Worm (Caenorhabditis elegans) whole organism, young adult: ENCODE measurements around the gene Y41D4A.7.
A peak's percentile ranks its signal among the peaks of the same experiment; 100 is the strongest.

Source experiments
- B0035.1 ChIP-seq: sonication (generic microtip); optimal IDR thresholded peaks from 2 replicates; lab custom pipeline; 2016; ENCODE audit warnings: missing genetic modification characterization, mild to moderate bottlenecking, missing compliant biosample characterization, missing genotype, missing genetic modification reagents
- C17E4.6 ChIP-seq: fragments of 200-800 bp; sonication (Bioruptor generic); IDR thresholded peaks from 2 replicates; pipeline ENCODE4 v1.3.6; 2022; ENCODE audit warnings: missing genetic modification reagents, missing genetic modification characterization, missing compliant biosample characterization
- D2030.7 ChIP-seq: fragments of 200-800 bp; sonication (Bioruptor generic); IDR thresholded peaks from 2 replicates; pipeline ENCODE4 v1.3.6; 2022; ENCODE audit warnings: missing genetic modification reagents, missing genetic modification characterization, missing compliant biosample characterization
- F37B4.10 ChIP-seq: fragments of 200-800 bp; sonication (Bioruptor generic); IDR thresholded peaks from 2 replicates; pipeline ENCODE4 v1.3.6; 2022; ENCODE audit warnings: missing genetic modification characterization, missing compliant biosample characterization
- F57A8.1 ChIP-seq: fragments of 200-800 bp; sonication (Bioruptor generic); optimal IDR thresholded peaks from 2 replicates; lab custom pipeline; 2018; ENCODE audit warnings: mild to moderate bottlenecking, missing genetic modification characterization, moderate library complexity, missing compliant biosample characterization
- K12H6.12 ChIP-seq: fragments of 200-800 bp; sonication (Bioruptor generic); optimal IDR thresholded peaks from 2 replicates; lab custom pipeline; 2018; ENCODE audit warnings: mild to moderate bottlenecking, missing genetic modification characterization, missing compliant biosample characterization
- Y79H2A.3 ChIP-seq: fragments of 200-800 bp; sonication (Bioruptor generic); conservative IDR thresholded peaks from 2 replicates; pipeline ENCODE4 v1.3.6; 2022; ENCODE audit warnings: missing genetic modification reagents, missing genetic modification characterization, missing compliant biosample characterization
- aptf-3 ChIP-seq: fragments of 200-800 bp; sonication (Bioruptor generic); IDR thresholded peaks from 2 replicates; pipeline ENCODE4 v1.3.6; 2022; ENCODE audit warnings: missing genetic modification characterization, missing compliant biosample characterization
- bed-1 ChIP-seq: fragments of 200-800 bp; sonication (Bioruptor generic); IDR thresholded peaks from 2 replicates; pipeline ENCODE4 v1.3.6; 2022; ENCODE audit warnings: missing genetic modification reagents, missing genetic modification characterization, missing compliant biosample characterization
- ceh-40 ChIP-seq: fragments of 200-800 bp; sonication (Bioruptor generic); IDR thresholded peaks from 2 replicates; pipeline ENCODE4 v1.3.6; 2022; ENCODE audit warnings: missing genetic modification characterization, missing compliant biosample characterization
- ceh-91 ChIP-seq: fragments of 200-800 bp; sonication (Bioruptor generic); IDR thresholded peaks from 2 replicates; pipeline ENCODE4 v1.3.6; 2022; ENCODE audit warnings: missing genetic modification reagents, missing genetic modification characterization, missing compliant biosample characterization
- chd-7 ChIP-seq: sonication (generic microtip); optimal IDR thresholded peaks from 2 replicates; lab custom pipeline; 2016; ENCODE audit warnings: mild to moderate bottlenecking, missing genetic modification characterization, moderate library complexity, missing compliant biosample characterization
- dox-1 ChIP-seq: fragments of 200-800 bp; sonication (Bioruptor generic); IDR thresholded peaks from 2 replicates; pipeline ENCODE4 v1.3.6; 2022; ENCODE audit warnings: missing genetic modification reagents, missing genetic modification characterization, missing compliant biosample characterization
- dpff-1 ChIP-seq: sonication (generic microtip); optimal IDR thresholded peaks from 2 replicates; lab custom pipeline; 2017; ENCODE audit warnings: mild to moderate bottlenecking, missing genetic modification characterization, missing compliant biosample characterization
- efl-1 ChIP-seq: fragments of 150-350 bp; optimal IDR thresholded peaks from 2 replicates; lab custom pipeline; 2014; ENCODE audit warnings: missing biosample characterization, missing genetic modification reagents, missing genetic modification characterization
- egl-18 ChIP-seq: fragments of 200-800 bp; sonication (Bioruptor generic); IDR thresholded peaks from 2 replicates; pipeline ENCODE4 v1.3.6; 2022; ENCODE audit warnings: missing genetic modification reagents, missing genetic modification characterization, missing compliant biosample characterization
- egrh-3 ChIP-seq: fragments of 200-800 bp; sonication (Bioruptor generic); IDR thresholded peaks from 2 replicates; pipeline ENCODE4 v1.3.6; 2022; ENCODE audit warnings: missing genetic modification reagents, missing genetic modification characterization, missing compliant biosample characterization
- hrde-1 ChIP-seq: sonication (generic microtip); optimal IDR thresholded peaks from 2 replicates; lab custom pipeline; 2016; ENCODE audit warnings: missing genetic modification characterization, mild to moderate bottlenecking, missing compliant biosample characterization, moderate library complexity, missing genotype, missing genetic modification reagents, borderline replicate concordance
- hsf-1 ChIP-seq: fragments of 200-800 bp; sonication (Bioruptor generic); IDR thresholded peaks from 2 replicates; pipeline ENCODE4 v1.3.6; 2022; ENCODE audit warnings: missing genetic modification reagents, missing genetic modification characterization, missing compliant biosample characterization
- lag-1 ChIP-seq: fragments of 200-800 bp; sonication (Bioruptor generic); IDR thresholded peaks from 2 replicates; pipeline ENCODE4 v1.3.6; 2022; ENCODE audit warnings: missing genetic modification reagents, missing genetic modification characterization, missing compliant biosample characterization
- let-526 ChIP-seq: fragments of 200-800 bp; sonication (Bioruptor generic); IDR thresholded peaks from 2 replicates; pipeline ENCODE4 v1.3.6; 2022; ENCODE audit warnings: missing genetic modification reagents, missing genetic modification characterization, missing compliant biosample characterization
- madf-8 ChIP-seq: fragments of 200-800 bp; sonication (Bioruptor generic); conservative IDR thresholded peaks from 2 replicates; pipeline ENCODE4 v1.3.6; 2022; ENCODE audit warnings: missing genetic modification reagents, missing genetic modification characterization, missing compliant biosample characterization
- mel-28 ChIP-seq: sonication (generic microtip); optimal IDR thresholded peaks from 2 replicates; lab custom pipeline; 2016; ENCODE audit warnings: borderline replicate concordance, mild to moderate bottlenecking, missing genetic modification characterization, missing compliant biosample characterization
- nfyb-1 ChIP-seq: fragments of 200-800 bp; sonication (Bioruptor generic); IDR thresholded peaks from 2 replicates; pipeline ENCODE4 v1.3.6; 2022; ENCODE audit warnings: missing genetic modification reagents, missing genetic modification characterization, missing compliant biosample characterization
- nhr-27 ChIP-seq: fragments of 200-800 bp; sonication (Bioruptor generic); optimal IDR thresholded peaks from 2 replicates; lab custom pipeline; 2018; ENCODE audit warnings: mild to moderate bottlenecking, missing genetic modification characterization, moderate library complexity, missing compliant biosample characterization
- sdz-38 ChIP-seq: sonication (generic microtip); optimal IDR thresholded peaks from 2 replicates; lab custom pipeline; 2016; ENCODE audit warnings: missing genotype, missing genetic modification characterization, missing compliant biosample characterization
- snpc-3.4 ChIP-seq: sonication (generic microtip); optimal IDR thresholded peaks from 2 replicates; lab custom pipeline; 2017; ENCODE audit warnings: missing genetic modification characterization, mild to moderate bottlenecking, missing compliant biosample characterization, antibody characterized with exemption, moderate library complexity, missing genotype, missing genetic modification reagents
- snpc-4 ChIP-seq, 5 experiments: fragments of 150-350 bp in 1 of 5; sonication (generic microtip) in 4 of 5; optimal IDR thresholded peaks; 2 replicates each; lab custom pipeline; 2014 to 2018; ENCODE audit warnings: missing genetic modification characterization in 5 of 5, missing biosample characterization in 3 of 5, antibody characterized with exemption in 2 of 5, mild to moderate bottlenecking in 2 of 5, missing compliant biosample characterization in 2 of 5, missing genotype in 2 of 5, moderate library complexity in 2 of 5, missing genetic modification reagents in 1 of 5
- sptf-2 ChIP-seq: fragments of 200-800 bp; sonication (Bioruptor generic); optimal IDR thresholded peaks from 2 replicates; lab custom pipeline; 2018; ENCODE audit warnings: mild to moderate bottlenecking, missing genetic modification characterization, missing compliant biosample characterization
- tbp1 ChIP-seq: fragments of 200-800 bp; sonication (Bioruptor generic); optimal IDR thresholded peaks from 2 replicates; lab custom pipeline; 2018; ENCODE audit warnings: mild to moderate bottlenecking, missing genetic modification characterization, missing compliant biosample characterization
- tbx-9 ChIP-seq: sonication (generic microtip); optimal IDR thresholded peaks from 2 replicates; lab custom pipeline; 2016; ENCODE audit warnings: borderline replicate concordance, missing genetic modification characterization, inconsistent platforms, missing compliant biosample characterization
- zfh-2 ChIP-seq: fragments of 200-800 bp; sonication (Bioruptor generic); conservative IDR thresholded peaks from 2 replicates; pipeline ENCODE4 v1.3.6; 2022; ENCODE audit warnings: missing genetic modification reagents, missing genetic modification characterization, missing compliant biosample characterization
- ztf-25 ChIP-seq: fragments of 200-800 bp; sonication (Bioruptor generic); IDR thresholded peaks from 2 replicates; pipeline ENCODE4 v1.3.6; 2022; ENCODE audit warnings: missing genetic modification reagents, missing genetic modification characterization, missing compliant biosample characterization
- ztf-26 ChIP-seq: sonication (generic microtip); optimal IDR thresholded peaks from 2 replicates; lab custom pipeline; 2017; ENCODE audit warnings: missing genetic modification characterization, missing compliant biosample characterization
- ztf-28 ChIP-seq: fragments of 200-800 bp; sonication (Bioruptor generic); IDR thresholded peaks from 2 replicates; pipeline ENCODE4 v1.3.6; 2022; ENCODE audit warnings: missing genetic modification reagents, missing genetic modification characterization, missing compliant biosample characterization
- ztf-3 ChIP-seq: fragments of 200-800 bp; sonication (Bioruptor generic); optimal IDR thresholded peaks from 2 replicates; lab custom pipeline; 2018; ENCODE audit warnings: mild to moderate bottlenecking, missing genetic modification characterization, missing compliant biosample characterization
- ztf-6 ChIP-seq: fragments of 200-800 bp; sonication (Bioruptor generic); IDR thresholded peaks from 2 replicates; pipeline ENCODE4 v1.3.6; 2022; ENCODE audit warnings: missing genetic modification reagents, missing genetic modification characterization, missing compliant biosample characterization

Y41D4A.7 gene

ce11 chrIV:1745453-1746051, 15.8 kb downstream of the Y41D4A.7 start, which contains the start of the genes Y41D4A.6 and Y41D4A.4 (continued):
- no peak for TF ChIP-seq dpff-1 (tag; lab: Kevin White, UChicago)
- TF ChIP-seq dox-1 (GFP tag; lab: Robert Waterston, UW), result peak; percentile 94
- TF ChIP-seq ceh-40 (GFP tag; lab: Robert Waterston, UW), result no peak
- TF ChIP-seq snpc-3.4 (tag; lab: Kevin White, UChicago), result peak; percentile 67
- TF ChIP-seq aptf-3, result no peak
- TF ChIP-seq hsf-1, result peak; percentile 52; the same call in 1 of the 2 replicates
- no peak for TF ChIP-seq ztf-3 (GFP tag; lab: Kevin White, UChicago)
- 0 out of 2 replicates have a peak, but pooled peaks have one; percentile 51 for TF ChIP-seq nfyb-1 (GFP tag; lab: Robert Waterston, UW)
- peak; percentile 38; the same call in 1 of the 2 replicates for TF ChIP-seq ztf-25 (GFP tag; lab: Robert Waterston, UW)
- peak; percentile 60 for TF ChIP-seq tbp1 (GFP tag; lab: Kevin White, UChicago)
- TF ChIP-seq D2030.7 (GFP tag; lab: Robert Waterston, UW), result peak; percentile 89
- no peak for TF ChIP-seq egl-18 (GFP tag; lab: Robert Waterston, UW)
- TF ChIP-seq madf-8 (GFP tag; lab: Robert Waterston, UW), result no peak
- no peak for TF ChIP-seq tbx-9 (tag; lab: Kevin White, UChicago)
- no peak; the same call in 1 of the 2 replicates for TF ChIP-seq zfh-2 (GFP tag; lab: Robert Waterston, UW)
- no peak for TF ChIP-seq F57A8.1 (GFP tag; lab: Kevin White, UChicago)
- TF ChIP-seq egrh-3, result peak; percentile 76
- TF ChIP-seq hrde-1 (tag; lab: Kevin White, UChicago), result no peak
- TF ChIP-seq nhr-27, result no peak
- no peak for TF ChIP-seq sdz-38 (tag; lab: Kevin White, UChicago)
- no peak for TF ChIP-seq chd-7 (tag; lab: Kevin White, UChicago)
- TF ChIP-seq ztf-28 (GFP tag; lab: Robert Waterston, UW), result peak; percentile 91
- peak; percentile 76 for TF ChIP-seq ceh-91
- peak; percentile 64 for TF ChIP-seq mel-28
- peak; percentile 64; the same call in 1 of the 2 replicates for TF ChIP-seq ztf-6 (GFP tag; lab: Robert Waterston, UW)
- no peak for TF ChIP-seq F37B4.10 (GFP tag; lab: Robert Waterston, UW)
- TF ChIP-seq K12H6.12 (tag; lab: Kevin White, UChicago), result peak; percentile 89
- TF ChIP-seq lag-1 (GFP tag; lab: Robert Waterston, UW), result no peak
- 0 out of 2 replicates have a peak, but pooled peaks have one; percentile 41 for TF ChIP-seq Y79H2A.3
- no peak for TF ChIP-seq ztf-26 (tag; lab: Kevin White, UChicago)
- 0 out of 2 replicates have a peak, but pooled peaks have one; percentile 52 for TF ChIP-seq C17E4.6 (GFP tag; lab: Robert Waterston, UW)
- TF ChIP-seq B0035.1 (tag; lab: Kevin White, UChicago), result peak; percentile 38
- TF ChIP-seq snpc-4 (GFP tag; optimal IDR thresholded peaks at IDR 0.05; lab: Kevin White, UChicago), result no peak
- TF ChIP-seq snpc-4 (tag; optimal IDR thresholded peaks at IDR 0.05; lab: Kevin White, UChicago), result peak; percentile 22 to 66 (median 58)
- peak; percentile 5 for TF ChIP-seq efl-1
- TF ChIP-seq let-526 (GFP tag; lab: Robert Waterston, UW), result peak; percentile 82
- TF ChIP-seq sptf-2 (GFP tag; lab: Kevin White, UChicago), result no peak
- no peak for TF ChIP-seq bed-1
- TF ChIP-seq, all 124 proteins: peak for 63
